Fruit fly (Drosophila melanogaster): ENCODE data around the gene Rcd-1.

Gene Rcd-1

dm6 chrX:19666991-19667409 lies 28.4 kb downstream of the Rcd-1 start, which contains the start of gene Zw (continued):
- TF ChIP-seq CG11504 (tag; optimal IDR thresholded peaks at IDR 0.05) (peak; percentile 35), knrl (GFP tag; IDR thresholded peaks at IDR 0.05; ENCODE audit: partially characterized antibody) (peak; percentile 46; the same call in 2 of the 3 replicates), Nf-YB (GFP tag; optimal IDR thresholded peaks at IDR 0.05) (no peak), Jarid2 (GFP tag; optimal IDR thresholded peaks at IDR 0.05) (no peak), CG12071 (GFP tag; optimal IDR thresholded peaks at IDR 0.05) (peak; percentile 9), Awh (GFP tag; IDR thresholded peaks at IDR 0.05) (no peak), Mad (GFP tag; optimal IDR thresholded peaks at IDR 0.05) (no peak), Ravus (GFP tag; IDR thresholded peaks at IDR 0.05) (no peak), CG8290 (GFP tag; optimal IDR thresholded peaks at IDR 0.05) (no peak), CG8290 (tag; optimal IDR thresholded peaks at IDR 0.05) (peak in 1 of 2 experiments; percentile 88), NfI (GFP tag; optimal IDR thresholded peaks at IDR 0.05) (peak; percentile 52), CG1024 (GFP tag; IDR thresholded peaks at IDR 0.05) (0 out of 2 replicates have a peak, but pooled peaks have one; percentile 7), CG31441 (GFP tag; IDR thresholded peaks at IDR 0.05) (no peak), cwo (GFP tag; optimal IDR thresholded peaks at IDR 0.05) (no peak), CG6254 (GFP tag; optimal IDR thresholded peaks at IDR 0.05) (no peak), Lhr (GFP tag; optimal IDR thresholded peaks at IDR 0.05) (no peak), scrt (GFP tag; optimal IDR thresholded peaks at IDR 0.05) (no peak), CG7839 (tag; optimal IDR thresholded peaks at IDR 0.05) (peak; percentile 66), CG16813 (GFP tag; IDR thresholded peaks at IDR 0.05; ENCODE audit: partially characterized antibody) (peak; percentile 70), tll (GFP tag; optimal IDR thresholded peaks at IDR 0.05) (no peak), CG16863 (GFP tag; optimal IDR thresholded peaks at IDR 0.05) (peak; percentile 47), Elba2 (GFP tag; optimal IDR thresholded peaks at IDR 0.05) (no peak), Oaz (GFP tag; IDR thresholded peaks at IDR 0.05) (no peak), oc (tag; optimal IDR thresholded peaks at IDR 0.05) (no peak), zen2 (GFP tag; IDR thresholded peaks at IDR 0.05; ENCODE audit: partially characterized antibody) (no peak), GATAe (GFP tag; conservative IDR thresholded peaks at IDR 0.05) (peak; percentile 13; the same call in 1 of the 2 replicates), danr (GFP tag; IDR thresholded peaks at IDR 0.05) (no peak), vfl (GFP tag; optimal IDR thresholded peaks at IDR 0.05) (peak; percentile 44), CG7271 (tag; optimal IDR thresholded peaks at IDR 0.05) (no peak), CG4360 (GFP tag; IDR thresholded peaks at IDR 0.05) (peak; percentile 80), E2f1 (GFP tag; IDR thresholded peaks at IDR 0.05) (peak; percentile 38; the same call in 1 of the 2 replicates), HLH4C (GFP tag; IDR thresholded peaks at IDR 0.05; ENCODE audit: partially characterized antibody) (no peak), HLH3B (GFP tag; IDR thresholded peaks at IDR 0.05) (peak; percentile 63), CG6272 (GFP tag; IDR thresholded peaks at IDR 0.05) (peak; percentile 34; the same call in 1 of the 2 replicates), nau (GFP tag; optimal IDR thresholded peaks at IDR 0.05) (no peak), Fer2 (tag; optimal IDR thresholded peaks at IDR 0.05) (peak; percentile 0), Hmx (GFP tag; optimal IDR thresholded peaks at IDR 0.05) (no peak), lov (optimal IDR thresholded peaks at IDR 0.05) (no peak), lov (GFP tag; IDR thresholded peaks at IDR 0.05) (no peak), fru (optimal IDR thresholded peaks at IDR 0.05) (no peak), CG17385 (GFP tag; optimal IDR thresholded peaks at IDR 0.05) (no peak), CG1233 (GFP tag; optimal IDR thresholded peaks at IDR 0.05) (peak; percentile 7), emc (GFP tag; optimal IDR thresholded peaks at IDR 0.05) (no peak), sug (tag; optimal IDR thresholded peaks at IDR 0.05) (peak; percentile 62), zfh2 (GFP tag; optimal IDR thresholded peaks at IDR 0.05) (peak; percentile 59), MESR4 (GFP tag; optimal IDR thresholded peaks at IDR 0.05) (no peak), CG10565 (GFP tag; optimal IDR thresholded peaks at IDR 0.05) (no peak), CG5953 (GFP tag; IDR thresholded peaks at IDR 0.05) (no peak), PHDP (tag; optimal IDR thresholded peaks at IDR 0.05) (peak; percentile 19), CG10543 (GFP tag; optimal IDR thresholded peaks at IDR 0.05) (peak; percentile 68), gcm (GFP tag; optimal IDR thresholded peaks at IDR 0.05) (no peak)

Measured in whole organism, embryonic.